Fruit fly (Drosophila melanogaster) whole organism, pupa: ENCODE measurements around the gene Ir7a.

Experiments
- CG17806 ChIP-seq: fragments of 200-800 bp; sonication (Bioruptor generic); optimal IDR thresholded peaks from 2 replicates; lab custom pipeline; 2018; ENCODE audit warnings: missing biosample characterization, mild to moderate bottlenecking, missing genetic modification characterization, moderate library complexity
- CG4496 ChIP-seq: fragments of 200-800 bp; sonication (Bioruptor generic); IDR thresholded peaks from 3 replicates; pipeline ENCODE4 v1.3.6; 2022; ENCODE audit warnings: missing biosample characterization, missing genetic modification characterization
- CG8159 ChIP-seq: fragments of 200-800 bp; sonication (Bioruptor generic); optimal IDR thresholded peaks from 3 replicates; lab custom pipeline; 2018; ENCODE audit warnings: missing biosample characterization, mild to moderate bottlenecking, missing genetic modification characterization, moderate library complexity
- D1 ChIP-seq: fragments of 200-800 bp; sonication (Bioruptor generic); optimal IDR thresholded peaks from 2 replicates; lab custom pipeline; 2018; ENCODE audit warnings: missing biosample characterization, mild to moderate bottlenecking, missing genetic modification characterization, moderate library complexity
- EcR ChIP-seq: fragments of 200-800 bp; sonication (Bioruptor generic); optimal IDR thresholded peaks from 3 replicates; lab custom pipeline; 2019; ENCODE audit warnings: missing biosample characterization, missing genetic modification characterization, mild to moderate bottlenecking, moderate library complexity, missing genetic modification reagents

dm6 chrX:7764682-7765081 is at the start of gene Ir7a:
- TF ChIP-seq D1 (tag; lab: Kevin White, UChicago) (no peak), CG17806 (no peak), CG4496 (GFP tag; lab: Robert Waterston, UW) (no peak), CG8159 (tag; lab: Kevin White, UChicago) (no peak), EcR (GFP tag; lab: Kevin White, UChicago) (no peak)
